Fruit fly (Drosophila melanogaster): ENCODE data around the gene sna.

DNA sequence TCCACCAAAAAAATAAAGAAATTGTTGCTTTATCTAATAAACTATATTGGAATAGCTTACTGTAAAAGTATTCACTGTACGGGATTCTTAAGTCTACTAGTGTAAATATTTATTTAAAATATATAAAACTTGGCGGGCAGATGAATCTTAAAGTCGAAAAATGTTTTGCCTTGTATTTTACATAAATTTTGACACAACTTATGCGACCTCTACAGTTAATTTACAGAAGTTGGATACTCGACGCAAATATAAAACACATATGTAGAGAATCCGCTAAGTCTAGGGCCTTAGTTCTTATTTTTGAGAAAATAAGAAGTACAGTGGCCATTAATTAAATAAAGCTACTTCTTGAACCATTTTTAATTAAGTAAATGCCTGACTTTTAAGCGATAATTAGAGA, 26.5 kb upstream of the sna start:
- TF ChIP-seq CG8478 (optimal IDR thresholded peaks at IDR 0.05) (no peak), CTCF (optimal IDR thresholded peaks at IDR 0.05) (peak; percentile 51 to 82)
